Worm (Caenorhabditis elegans) whole organism, mixed stage, embryonic: ENCODE results near the gene flh-1.

Experiments used
- ceh-39 ChIP-seq: fragments of 150-350 bp; optimal IDR thresholded peaks from 2 replicates; lab custom pipeline; 2014; ENCODE audit warnings: missing biosample characterization, missing genetic modification characterization
- lsy-2 ChIP-seq: fragments of 150-350 bp; optimal IDR thresholded peaks from 2 replicates; lab custom pipeline; 2014; ENCODE audit warnings: missing biosample characterization, missing genetic modification characterization
- nhr-12 ChIP-seq: fragments of 150-350 bp; optimal IDR thresholded peaks from 2 replicates; lab custom pipeline; 2014; ENCODE audit warnings: missing biosample characterization, missing genetic modification characterization

DNA sequence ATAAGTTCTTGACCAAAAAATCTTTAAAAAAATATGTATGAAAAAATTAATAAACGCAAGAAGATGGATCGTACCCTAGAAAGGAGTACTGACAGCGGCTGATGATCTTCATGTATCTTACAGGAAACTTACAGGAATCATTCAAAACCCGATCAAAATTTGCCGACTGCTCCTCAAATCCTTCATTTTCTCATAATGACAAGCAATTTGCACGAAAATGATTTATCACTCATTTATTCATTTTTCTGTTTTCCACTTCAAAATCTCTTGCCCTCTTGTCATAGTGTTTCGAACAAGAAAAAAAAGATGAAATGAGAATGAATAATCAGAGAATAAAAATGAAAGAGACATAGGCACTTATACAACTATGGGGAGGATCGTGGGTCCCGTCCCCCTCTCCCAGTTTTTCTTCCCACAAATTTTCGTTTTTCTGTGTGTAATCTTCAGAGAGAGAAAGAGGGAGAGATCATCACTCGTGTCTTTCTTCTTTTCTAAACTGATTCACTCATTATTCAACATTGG is 10.0 kb upstream of the flh-1 start, which contains the start of gene nmy-3:
- TF ChIP-seq ceh-39 (no peak), nhr-12 (tag; lab: Kevin White, UChicago) (no peak), lsy-2 (no peak)
